Worm (Caenorhabditis elegans) whole organism, midembryonic: ENCODE data around the gene his-41.

ENCODE experiments used
- T22C8.4 ChIP-seq: fragments of 200-800 bp; sonication (Bioruptor generic); IDR thresholded peaks from 2 replicates; pipeline ENCODE4 v1.3.6; 2022; ENCODE audit warnings: missing genetic modification characterization, missing compliant biosample characterization
- cog-1 ChIP-seq: sonication (generic microtip); optimal IDR thresholded peaks from 2 replicates; lab custom pipeline; 2016; ENCODE audit warnings: missing genetic modification characterization, missing compliant biosample characterization
- flt-1 ChIP-seq: fragments of 200-800 bp; sonication (Bioruptor generic); IDR thresholded peaks from 2 replicates; pipeline ENCODE4 v1.3.6; 2022; ENCODE audit warnings: missing genetic modification characterization, missing compliant biosample characterization
- klf-2 ChIP-seq: fragments of 200-800 bp; sonication (Bioruptor generic); conservative IDR thresholded peaks from 2 replicates; pipeline ENCODE4 v1.3.6; 2022; ENCODE audit warnings: missing genetic modification reagents, missing genetic modification characterization, missing compliant biosample characterization
- ref-1 ChIP-seq: fragments of 200-800 bp; sonication (Bioruptor generic); conservative IDR thresholded peaks from 2 replicates; pipeline ENCODE4 v1.3.6; 2022; ENCODE audit warnings: missing genetic modification reagents, missing genetic modification characterization, missing compliant biosample characterization
- tab-1 ChIP-seq: fragments of 200-800 bp; sonication (Bioruptor generic); IDR thresholded peaks from 2 replicates; pipeline ENCODE4 v1.3.6; 2022; ENCODE audit warnings: missing genetic modification characterization, missing compliant biosample characterization

ce11 chrV:9536505-9536904, 8.8 kb upstream of the his-41 start, which contains the start of gene C50F4.4:
- TF ChIP-seq cog-1 (tag; lab: Kevin White, UChicago) (no peak), T22C8.4 (GFP tag; lab: Robert Waterston, UW) (no peak), flt-1 (GFP tag; lab: Robert Waterston, UW) (no peak), klf-2 (GFP tag; lab: Robert Waterston, UW) (no peak), tab-1 (GFP tag; lab: Robert Waterston, UW) (no peak), ref-1 (GFP tag; lab: Robert Waterston, UW) (no peak)
